Worm (Caenorhabditis elegans) whole organism, L4/young adult: ENCODE data around the gene Y48A6C.8.

Experiments used
- W03F9.2 ChIP-seq: fragments of 150-350 bp; optimal IDR thresholded peaks from 2 replicates; lab custom pipeline; 2014; ENCODE audit warnings: missing biosample characterization, missing genetic modification characterization
- him-1 ChIP-seq: sonication (generic microtip); optimal IDR thresholded peaks from 2 replicates; lab custom pipeline; 2016; ENCODE audit warnings: missing genotype, missing genetic modification reagents, missing genetic modification characterization, missing compliant biosample characterization

ce11 chrIII:11123844-11124243 lies 3.6 kb downstream of the Y48A6C.8 start:
- TF ChIP-seq W03F9.2 (tag; lab: Kevin White, UChicago) (no peak), him-1 (tag; lab: Kevin White, UChicago) (no peak)
